Worm (Caenorhabditis elegans): Measurements from ENCODE around the gene R74.8.

The R74.8 gene

DNA sequence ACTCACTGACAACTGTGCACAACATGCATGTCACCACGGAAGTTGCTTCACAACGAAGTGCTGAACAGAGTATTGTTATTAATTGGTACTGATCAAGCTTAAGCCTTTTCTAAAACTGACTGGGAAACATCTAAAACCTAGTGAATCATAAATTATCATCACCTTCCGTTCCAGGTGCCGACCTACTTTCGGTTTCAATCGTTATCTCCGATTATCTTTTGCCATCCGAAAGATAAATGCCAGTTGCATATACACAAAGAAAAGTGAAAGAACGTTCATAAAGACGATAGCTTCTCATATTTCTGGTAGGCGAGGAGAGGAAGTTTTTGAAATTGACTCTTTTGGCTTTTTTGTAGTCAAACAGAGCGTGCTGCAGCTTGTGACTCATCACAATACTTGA lies 16.5 kb upstream of the R74.8 start:
- TF ChIP-seq fos-1 (tag; optimal IDR thresholded peaks at IDR 0.05), result no peak
- no peak for TF ChIP-seq nhr-85 (tag)
- peak; percentile 98 for TF ChIP-seq blmp-1 (tag; optimal IDR thresholded peaks at IDR 0.05)
- TF ChIP-seq elt-3 (tag; optimal IDR thresholded peaks at IDR 0.05), result peak in 2 of 6 experiments; percentile 50 to 70

ce11 chrIII:4190241-4190640 lies 15.8 kb upstream of the R74.8 start, which contains the start of gene spp-28:
TSS of gene spp-28 (minus strand) at chrIII:4190341.
- TF ChIP-seq sup-37 (GFP tag; optimal IDR thresholded peaks at IDR 0.05), result no peak
- no peak for TF ChIP-seq snpc-4 (tag; optimal IDR thresholded peaks at IDR 0.05)
- no peak for TF ChIP-seq pag-3 (tag; optimal IDR thresholded peaks at IDR 0.05; ENCODE audit: borderline replicate concordance, insufficient read depth)
- TF ChIP-seq lin-39 (tag; optimal IDR thresholded peaks at IDR 0.05), result no peak

- no peak for TF ChIP-seq isw-1 (GFP tag; IDR thresholded peaks at IDR 0.05)
- TF ChIP-seq ceh-8 (GFP tag; optimal IDR thresholded peaks at IDR 0.05), result peak; percentile 19
- peak in 1 of 3 experiments; percentile 20 for TF ChIP-seq dpl-1 (GFP tag; optimal IDR thresholded peaks at IDR 0.05)
- TF ChIP-seq ceh-90 (tag; optimal IDR thresholded peaks at IDR 0.05), result no peak
- no peak for TF ChIP-seq nhr-19 (GFP tag; conservative IDR thresholded peaks at IDR 0.05)
- peak; percentile 6 for TF ChIP-seq lin-15B (tag; optimal IDR thresholded peaks at IDR 0.05)
- peak; percentile 31 for TF ChIP-seq nhr-71 (tag; optimal IDR thresholded peaks at IDR 0.05)
- peak in 1 of 2 experiments; percentile 40 for TF ChIP-seq lin-35 (GFP tag; optimal IDR thresholded peaks at IDR 0.05)
- TF ChIP-seq egl-27 (tag; optimal IDR thresholded peaks at IDR 0.05), result no peak
- no peak for TF ChIP-seq aly-2 (tag; optimal IDR thresholded peaks at IDR 0.05)
- no peak for TF ChIP-seq pqm-1 (tag; optimal IDR thresholded peaks at IDR 0.05)
- TF ChIP-seq unc-130 (tag; optimal IDR thresholded peaks at IDR 0.05), result no peak
- no peak for TF ChIP-seq ceh-88 (GFP tag; IDR thresholded peaks at IDR 0.05)
- TF ChIP-seq unc-62 (GFP tag; optimal IDR thresholded peaks at IDR 0.05), result no peak
- no peak for TF ChIP-seq F16B12.6 (tag; optimal IDR thresholded peaks at IDR 0.05)
- no peak for TF ChIP-seq Y116A8C.19 (tag; optimal IDR thresholded peaks at IDR 0.05; ENCODE audit: borderline replicate concordance)
- peak; percentile 24 to 41 for TF ChIP-seq efl-1 (optimal IDR thresholded peaks at IDR 0.05)
- TF ChIP-seq efl-1 (GFP tag; optimal IDR thresholded peaks at IDR 0.05 in 1 of 2), result peak; percentile 15 to 86
- no peak for TF ChIP-seq elt-2 (tag; optimal IDR thresholded peaks at IDR 0.05)
- TF ChIP-seq nhr-85 (tag), result peak; percentile 19
- TF ChIP-seq nhr-12 (tag; optimal IDR thresholded peaks at IDR 0.05), result no peak
- TF ChIP-seq efl-3 (GFP tag; optimal IDR thresholded peaks at IDR 0.05), result no peak
- TF ChIP-seq ceh-82 (tag; optimal IDR thresholded peaks at IDR 0.05), result peak; percentile 12 to 73 (median 14)
- TF ChIP-seq ztf-4 (tag; optimal IDR thresholded peaks at IDR 0.05), result no peak
- TF ChIP-seq jun-1 (tag; optimal IDR thresholded peaks at IDR 0.05), result peak; percentile 18
- no peak for TF ChIP-seq nhr-76 (tag; optimal IDR thresholded peaks at IDR 0.05)
- no peak for TF ChIP-seq unc-98 (GFP tag; IDR thresholded peaks at IDR 0.05)
- TF ChIP-seq ets-5 (GFP tag; IDR thresholded peaks at IDR 0.05), result no peak
- TF ChIP-seq unc-30 (tag; optimal IDR thresholded peaks at IDR 0.05), result no peak
- no peak for TF ChIP-seq sup-37 (GFP tag; optimal IDR thresholded peaks at IDR 0.05)
- no peak for TF ChIP-seq lir-3 (tag; optimal IDR thresholded peaks at IDR 0.05; ENCODE audit: poor library complexity)
- no peak for TF ChIP-seq aha-1 (tag; optimal IDR thresholded peaks at IDR 0.05)
- TF ChIP-seq lin-14 (GFP tag; optimal IDR thresholded peaks at IDR 0.05), result peak; percentile 66
- no peak for TF ChIP-seq zag-1 (tag; optimal IDR thresholded peaks at IDR 0.05)
- TF ChIP-seq pag-3 (tag; optimal IDR thresholded peaks at IDR 0.05; ENCODE audit: borderline replicate concordance, insufficient read depth), result no peak
- TF ChIP-seq ama-1 (optimal IDR thresholded peaks at IDR 0.05), result no peak
- no peak for TF ChIP-seq C34B4.2 (tag; optimal IDR thresholded peaks at IDR 0.05)
- no peak for TF ChIP-seq ceh-63 (GFP tag; optimal IDR thresholded peaks at IDR 0.05)
- TF ChIP-seq hpl-2 (GFP tag; optimal IDR thresholded peaks at IDR 0.05), result peak; percentile 43
- TF ChIP-seq tlp-1 (tag; optimal IDR thresholded peaks at IDR 0.05), result no peak
- TF ChIP-seq rnt-1 (tag; optimal IDR thresholded peaks at IDR 0.05), result peak; percentile 24
- TF ChIP-seq fkh-8 (tag; optimal IDR thresholded peaks at IDR 0.05), result no peak
- TF ChIP-seq blmp-1 (tag; optimal IDR thresholded peaks at IDR 0.05), result peak; percentile 80
- no peak for TF ChIP-seq tbx-2 (tag; optimal IDR thresholded peaks at IDR 0.05)
- peak; percentile 56 for TF ChIP-seq fos-1 (tag; optimal IDR thresholded peaks at IDR 0.05)
Measured at ce11 chrIII:4191091-4191638, 14.9 kb upstream of the R74.8 start, which contains the start of gene dnj-16. TSS of gene dnj-16 (plus strand) at chrIII:4191141.
